Fruit fly (Drosophila melanogaster): ENCODE data around the gene baz.

DNA sequence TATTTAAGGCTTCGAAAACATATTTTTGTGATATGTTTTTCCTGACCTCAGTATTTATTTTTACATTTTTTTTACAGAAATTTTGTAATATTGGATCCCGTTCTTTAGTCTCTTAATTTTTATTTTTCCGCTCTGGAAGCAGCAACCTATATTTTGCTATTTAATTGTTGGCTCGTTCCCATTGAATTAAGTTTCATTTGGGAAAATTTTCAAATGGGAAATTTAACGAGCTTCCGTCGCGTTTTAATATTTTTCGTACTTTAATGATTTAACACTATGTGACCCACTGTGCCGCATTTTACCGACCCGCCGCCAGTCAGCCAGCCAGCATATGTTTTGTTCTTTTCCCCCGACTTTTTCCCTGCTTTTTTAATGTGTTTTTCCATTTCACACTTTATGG lies 48.5 kb upstream of the baz start:
- no peak for TF ChIP-seq h (optimal IDR thresholded peaks at IDR 0.05)
- no peak for TF ChIP-seq insv (optimal IDR thresholded peaks at IDR 0.05)
- TF ChIP-seq psq (optimal IDR thresholded peaks at IDR 0.05): no peak
- TF ChIP-seq Myc (optimal IDR thresholded peaks at IDR 0.05): no peak
- TF ChIP-seq ttk (optimal IDR thresholded peaks at IDR 0.05): no peak
- no peak for TF ChIP-seq Sin3A (optimal IDR thresholded peaks at IDR 0.05)

Data from Kc167 (cell line).